Fruit fly (Drosophila melanogaster): ENCODE results near the gene mus201.

DNA sequence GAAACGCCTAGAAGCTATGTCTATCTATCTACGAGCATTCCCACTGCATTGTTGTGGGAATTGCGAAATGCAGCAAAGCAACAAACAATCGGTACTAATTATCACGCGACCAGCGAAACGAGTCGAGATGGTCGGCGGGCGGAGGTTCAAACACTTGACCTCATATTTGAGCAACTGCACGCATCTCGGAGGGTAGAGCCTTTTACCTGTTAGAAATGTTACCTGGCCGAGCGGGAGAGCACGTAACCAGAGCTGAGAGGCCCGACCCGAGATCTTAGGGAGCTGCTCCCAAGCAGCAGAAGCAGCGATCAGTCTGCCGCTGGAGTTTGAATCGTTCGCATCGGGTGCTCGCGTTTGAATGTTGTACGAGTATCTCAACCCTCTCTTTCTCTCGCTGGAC is 40.4 kb downstream of the mus201 start:
- TF ChIP-seq psq (optimal IDR thresholded peaks at IDR 0.05) (no peak), pan (optimal IDR thresholded peaks at IDR 0.05) (no peak), CG8478 (optimal IDR thresholded peaks at IDR 0.05) (no peak), EcR (GFP tag; optimal IDR thresholded peaks at IDR 0.05) (no peak)
